Worm (Caenorhabditis elegans): ENCODE results near the gene nspg-6.

DNA sequence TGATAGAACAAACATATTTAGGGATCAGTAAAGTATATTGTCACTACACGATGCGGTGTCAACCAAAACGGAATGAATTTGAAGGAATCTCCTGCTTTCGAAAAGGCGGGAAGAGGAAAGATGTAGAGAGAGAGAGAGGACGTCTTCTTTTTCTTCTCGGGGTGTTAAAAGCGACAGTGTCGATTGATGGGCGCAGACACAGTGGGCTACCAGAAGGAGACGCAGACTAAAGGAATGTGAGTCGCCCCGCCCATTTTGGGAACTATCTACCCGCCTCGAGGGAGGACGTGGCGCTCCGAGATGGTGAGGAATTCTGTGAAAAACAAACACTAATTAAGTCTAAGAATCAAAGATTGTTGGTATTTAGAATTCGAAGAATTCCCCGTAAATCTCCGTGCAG, 15.3 kb downstream of the nspg-6 start, which contains the start of the genes B0361.14 and B0361.9:
- TF ChIP-seq pqm-1 (tag; optimal IDR thresholded peaks at IDR 0.05), result no peak
- no peak for TF ChIP-seq unc-62 (GFP tag; optimal IDR thresholded peaks at IDR 0.05)
- TF ChIP-seq R02D3.7 (tag; optimal IDR thresholded peaks at IDR 0.05), result no peak
- TF ChIP-seq lsy-12 (tag; optimal IDR thresholded peaks at IDR 0.05), result no peak
- TF ChIP-seq ama-1 (optimal IDR thresholded peaks at IDR 0.05), result no peak
